Worm (Caenorhabditis elegans): ENCODE data around the gene C16C8.7.

DNA sequence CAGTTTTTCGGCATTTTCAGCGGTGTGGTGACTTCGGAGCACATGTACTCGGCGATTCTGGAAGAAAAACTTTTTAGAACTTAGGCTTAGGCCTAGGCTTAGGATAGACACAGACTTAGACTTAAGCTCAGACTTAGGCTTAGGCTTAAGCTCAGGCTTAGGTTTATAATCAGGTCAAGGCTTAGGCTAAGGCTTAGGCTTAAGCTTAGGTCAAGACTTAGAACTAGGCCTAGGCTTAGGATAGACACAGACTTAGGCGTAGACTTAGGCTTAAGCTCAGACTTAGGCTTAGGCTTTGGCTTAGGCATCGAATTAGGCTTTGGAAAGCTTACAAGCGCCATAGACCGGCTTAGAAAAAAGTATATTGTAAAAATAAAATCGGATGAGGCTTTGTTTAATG lies 16.6 kb upstream of the C16C8.7 start:
- TF ChIP-seq egl-27 (tag; optimal IDR thresholded peaks at IDR 0.05) (no peak), R02D3.7 (tag; optimal IDR thresholded peaks at IDR 0.05) (no peak), skn-1 (tag; optimal IDR thresholded peaks at IDR 0.05) (no peak), mdl-1 (tag; optimal IDR thresholded peaks at IDR 0.05) (no peak), lsy-2 (tag; optimal IDR thresholded peaks at IDR 0.05) (no peak), nhr-11 (tag; optimal IDR thresholded peaks at IDR 0.05) (no peak), aly-2 (tag; optimal IDR thresholded peaks at IDR 0.05) (no peak)

All from whole organism, L2 larva.